Worm (Caenorhabditis elegans): ENCODE measurements around the gene BE10.4.

DNA sequence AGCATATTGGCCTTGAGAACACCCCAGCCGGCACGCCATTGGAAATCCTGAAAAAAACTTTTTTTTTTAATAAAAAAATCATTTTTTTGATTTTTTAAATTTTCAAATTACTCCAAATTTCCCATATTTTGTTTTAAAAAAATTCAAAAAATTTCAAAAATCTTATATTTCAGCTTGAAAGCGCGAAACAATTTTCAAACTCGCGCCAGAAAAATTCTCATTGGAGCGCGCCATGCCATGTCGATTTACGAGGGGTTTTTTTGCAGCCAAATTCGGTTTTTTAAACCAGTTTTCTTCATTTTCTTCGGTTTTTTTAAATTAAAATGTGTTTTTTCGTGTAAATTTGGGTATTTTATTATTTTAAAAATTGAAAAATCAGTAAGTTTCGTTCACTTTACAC is 5.9 kb downstream of the BE10.4 start:
- no peak for TF ChIP-seq tbx-37 (GFP tag; conservative IDR thresholded peaks at IDR 0.05)
- TF ChIP-seq tra-4 (tag; optimal IDR thresholded peaks at IDR 0.05) = no peak
- TF ChIP-seq sea-1 (GFP tag; conservative IDR thresholded peaks at IDR 0.05) = no peak
- no peak for TF ChIP-seq B0310.2 (tag; optimal IDR thresholded peaks at IDR 0.05)
- TF ChIP-seq ets-7 (tag; optimal IDR thresholded peaks at IDR 0.05) = no peak
- TF ChIP-seq hmbx-1 (tag; optimal IDR thresholded peaks at IDR 0.05) = no peak
